Fruit fly (Drosophila melanogaster) whole organism, pupa: ENCODE results near the gene CG42489.

ENCODE experiments used
- CG10348 ChIP-seq: fragments of 200-800 bp; sonication (Bioruptor generic); IDR thresholded peaks from 2 replicates; pipeline ENCODE4 v1.3.6; 2022; ENCODE audit warnings: missing biosample characterization, missing genetic modification characterization
- CG13204 ChIP-seq: fragments of 200-800 bp; sonication (Bioruptor generic); optimal IDR thresholded peaks from 2 replicates; lab custom pipeline; 2018; ENCODE audit warnings: missing biosample characterization, mild to moderate bottlenecking, missing genetic modification characterization, moderate library complexity
- CG14655 ChIP-seq: fragments of 200-800 bp; sonication (Bioruptor generic); optimal IDR thresholded peaks from 3 replicates; lab custom pipeline; 2017; ENCODE audit warnings: mild to moderate bottlenecking, missing biosample characterization, missing genetic modification reagents, missing genetic modification characterization
- CG32121 ChIP-seq: fragments of 200-800 bp; sonication (Bioruptor generic); IDR thresholded peaks from 2 replicates; pipeline ENCODE4 v1.3.6; 2022; ENCODE audit warnings: missing biosample characterization, missing genetic modification characterization
- CG34367 ChIP-seq: fragments of 200-800 bp; sonication (Bioruptor generic); optimal IDR thresholded peaks from 2 replicates; lab custom pipeline; 2018; ENCODE audit warnings: missing biosample characterization, mild to moderate bottlenecking, missing genetic modification characterization
- EcR ChIP-seq: fragments of 200-800 bp; sonication (Bioruptor generic); optimal IDR thresholded peaks from 3 replicates; lab custom pipeline; 2019; ENCODE audit warnings: missing biosample characterization, missing genetic modification characterization, mild to moderate bottlenecking, moderate library complexity, missing genetic modification reagents
- Ets98B ChIP-seq: fragments of 200-800 bp; sonication (Bioruptor generic); IDR thresholded peaks from 2 replicates; pipeline ENCODE4 v1.3.6; 2022; ENCODE audit warnings: missing biosample characterization, missing genetic modification characterization

- TF ChIP-seq CG10348 (GFP tag; lab: Robert Waterston, UW) (no peak), EcR (GFP tag; lab: Kevin White, UChicago) (no peak), CG14655 (GFP tag; lab: Kevin White, UChicago) (no peak), CG13204 (no peak), CG34367 (tag; lab: Kevin White, UChicago) (no peak), Ets98B (no peak), CG32121 (no peak)
Measured at dm6 chr3R:8642376-8642966, 12.1 kb downstream of the CG42489 start.
